Fruit fly (Drosophila melanogaster) whole organism, embryonic: Measurements from ENCODE around the gene Lon.

Source experiments
- CG10979 ChIP-seq: fragments of 200-800 bp; sonication (Bioruptor generic); optimal IDR thresholded peaks from 2 replicates; lab custom pipeline; 2018; ENCODE audit warnings: missing biosample characterization, mild to moderate bottlenecking, missing genetic modification characterization, moderate library complexity
- Hmx ChIP-seq: fragments of 200-800 bp; sonication (Bioruptor generic); optimal IDR thresholded peaks from 2 replicates; lab custom pipeline; 2016; ENCODE audit warnings: missing biosample characterization, missing genetic modification characterization

- TF ChIP-seq CG10979 (tag; lab: Kevin White, UChicago) (no peak), Hmx (GFP tag; lab: Kevin White, UChicago) (no peak)
Observed at dm6 chr3L:19648648-19649047, 36.6 kb upstream of the Lon start.
